Worm (Caenorhabditis elegans): ENCODE data around the gene him-8.

him-8 gene

DNA sequence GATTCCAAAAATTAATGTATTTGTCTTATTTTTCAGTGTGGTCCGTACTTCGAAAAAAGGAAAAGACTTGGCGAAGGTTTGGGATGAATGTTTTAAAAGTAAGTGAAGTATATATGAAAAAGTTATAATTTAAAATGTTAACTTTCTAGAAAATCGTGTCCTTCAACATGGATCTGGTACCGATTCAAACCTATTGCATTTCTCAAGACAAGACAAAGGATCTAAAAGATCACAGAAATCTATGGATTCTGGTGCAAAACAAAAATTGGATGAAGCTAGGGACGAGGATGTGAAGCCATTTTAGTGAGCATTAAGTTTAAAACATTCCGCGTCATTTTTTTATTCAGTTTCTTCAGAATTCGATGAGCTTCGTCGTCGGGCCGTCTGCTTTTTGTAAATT lies 6.8 kb upstream of the him-8 start, which contains the start of gene zim-2:
TSS of gene zim-2 (plus strand) at position 301 of the 400 bp plus-strand sequence.
- TF ChIP-seq syd-9 (tag; optimal IDR thresholded peaks at IDR 0.05) (no peak), ceh-9 (tag; optimal IDR thresholded peaks at IDR 0.05) (no peak), pag-3 (tag; optimal IDR thresholded peaks at IDR 0.05; ENCODE audit: borderline replicate concordance) (no peak), hlh-15 (tag; optimal IDR thresholded peaks at IDR 0.05) (no peak), unc-3 (GFP tag; conservative IDR thresholded peaks at IDR 0.05) (no peak), unc-3 (tag; optimal IDR thresholded peaks at IDR 0.05) (no peak), nfya-1 (tag; optimal IDR thresholded peaks at IDR 0.05) (no peak), unc-55 (GFP tag; optimal IDR thresholded peaks at IDR 0.05) (no peak), elt-2 (tag; optimal IDR thresholded peaks at IDR 0.05) (no peak)

DNA sequence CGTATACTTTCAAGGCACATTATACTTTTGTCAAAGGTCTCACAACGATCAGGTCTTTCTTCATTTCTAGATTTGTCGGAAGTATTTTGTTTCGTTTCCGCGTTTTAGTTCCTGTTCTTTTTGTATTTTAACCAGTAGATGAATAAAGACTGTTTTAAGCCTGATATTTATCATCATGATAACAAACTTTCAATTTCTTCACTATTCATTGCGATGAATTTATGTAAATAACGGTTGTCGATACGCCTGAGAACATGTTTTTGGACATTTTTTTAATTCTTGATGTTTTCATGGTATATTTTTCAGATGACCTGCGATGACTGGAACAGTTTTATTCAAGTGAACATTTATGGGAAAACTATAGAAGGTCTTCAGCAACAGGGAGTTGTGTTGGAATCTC lies 3.3 kb upstream of the him-8 start, which contains the start of gene zim-3:
TSS of gene zim-3 (plus strand) at position 301 of the 400 bp plus-strand sequence.
- TF ChIP-seq zip-5 (tag; optimal IDR thresholded peaks at IDR 0.05) (no peak), dve-1 (tag; optimal IDR thresholded peaks at IDR 0.05) (no peak), ceh-14 (tag; optimal IDR thresholded peaks at IDR 0.05) (no peak), T23F11.4 (GFP tag; optimal IDR thresholded peaks at IDR 0.05) (no peak), unc-42 (tag; optimal IDR thresholded peaks at IDR 0.05) (no peak), lin-11 (tag; optimal IDR thresholded peaks at IDR 0.05) (no peak), pha-4 (tag; optimal IDR thresholded peaks at IDR 0.05) (no peak), C38D4.7 (GFP tag; optimal IDR thresholded peaks at IDR 0.05) (no peak), unc-55 (GFP tag; optimal IDR thresholded peaks at IDR 0.05) (no peak), ama-1 (optimal IDR thresholded peaks at IDR 0.05) (no peak), ceh-24 (tag; optimal IDR thresholded peaks at IDR 0.05) (no peak), fax-1 (tag; optimal IDR thresholded peaks at IDR 0.05) (no peak), syd-9 (tag; optimal IDR thresholded peaks at IDR 0.05) (no peak), ceh-9 (tag; optimal IDR thresholded peaks at IDR 0.05) (no peak), elt-2 (tag; optimal IDR thresholded peaks at IDR 0.05) (no peak)

DNA sequence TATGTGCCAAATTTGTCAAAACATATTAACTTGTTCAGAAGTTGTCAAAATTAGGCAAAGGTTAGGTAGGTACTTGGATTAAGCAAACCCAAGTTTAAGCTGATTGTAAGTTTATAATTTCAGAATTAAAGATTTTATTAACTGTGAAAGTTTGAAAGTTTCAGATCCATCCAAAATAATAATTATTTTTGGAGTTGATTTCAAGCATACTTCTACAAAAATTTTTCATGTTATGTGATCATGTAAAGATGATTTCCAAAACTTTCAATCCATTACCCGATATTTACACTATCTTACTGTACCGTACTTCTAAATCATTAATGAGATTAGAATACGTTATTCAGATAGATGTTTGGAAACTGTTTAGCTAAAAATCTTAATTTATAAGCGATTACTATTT lies 2.9 kb downstream of the him-8 start:
- no peak for TF ChIP-seq hlh-30 (tag; optimal IDR thresholded peaks at IDR 0.05; ENCODE audit: insufficient read depth)
- TF ChIP-seq pros-1 (tag; optimal IDR thresholded peaks at IDR 0.05): no peak
- TF ChIP-seq ztf-16 (tag; optimal IDR thresholded peaks at IDR 0.05): no peak

DNA sequence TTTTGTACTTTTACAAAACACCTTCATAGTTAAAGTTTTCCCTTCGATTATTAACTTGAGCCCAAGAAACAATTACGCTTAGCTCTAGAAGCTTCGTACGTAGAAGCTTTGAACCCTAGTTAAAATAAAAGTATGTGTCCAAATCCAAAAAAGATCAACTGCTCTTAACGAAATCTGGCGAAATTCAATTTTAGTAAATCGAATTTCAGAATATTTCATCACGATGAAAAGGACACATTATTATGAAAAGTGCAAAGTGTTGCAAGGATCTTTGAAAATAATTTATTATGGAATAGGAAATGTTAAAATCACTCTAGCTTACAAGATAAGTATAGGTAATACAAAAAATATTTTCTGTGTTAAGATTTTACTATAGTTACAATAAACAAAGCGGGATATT lies 3.6 kb downstream of the him-8 start:
- peak; percentile 10 for TF ChIP-seq unc-42 (tag; optimal IDR thresholded peaks at IDR 0.05)
- no peak for TF ChIP-seq ceh-18 (tag; optimal IDR thresholded peaks at IDR 0.05)
- TF ChIP-seq fkh-10 (GFP tag; optimal IDR thresholded peaks at IDR 0.05): no peak
- no peak for TF ChIP-seq fkh-6 (tag; optimal IDR thresholded peaks at IDR 0.05)
- TF ChIP-seq ceh-48 (tag; optimal IDR thresholded peaks at IDR 0.05): no peak
- no peak for TF ChIP-seq pha-2 (tag; optimal IDR thresholded peaks at IDR 0.05)
- TF ChIP-seq zip-5 (tag; optimal IDR thresholded peaks at IDR 0.05): no peak
- TF ChIP-seq hlh-6 (tag; optimal IDR thresholded peaks at IDR 0.05): no peak
- no peak for TF ChIP-seq ceh-34 (tag; optimal IDR thresholded peaks at IDR 0.05)

DNA sequence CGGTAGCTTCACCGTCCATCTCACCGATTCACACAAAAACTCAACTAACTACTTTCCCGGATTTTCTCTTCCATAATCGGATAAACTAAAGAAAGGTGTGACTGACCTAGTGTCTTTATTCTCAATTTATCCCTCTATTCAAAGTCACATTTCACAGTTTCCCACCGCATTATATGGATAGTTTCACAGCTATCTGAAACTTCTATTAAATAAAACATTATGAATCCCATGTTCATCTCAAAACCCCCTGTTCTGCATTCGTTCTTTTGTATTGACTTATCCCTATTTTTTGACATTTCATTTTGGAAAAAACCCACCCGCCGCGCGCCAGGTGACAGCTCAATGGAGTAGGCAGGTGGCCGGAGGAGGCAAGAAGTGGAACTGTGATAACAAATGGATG lies 6.1 kb downstream of the him-8 start:
- no peak for TF ChIP-seq ahr-1 (tag; optimal IDR thresholded peaks at IDR 0.05)
- TF ChIP-seq elt-4 (tag; optimal IDR thresholded peaks at IDR 0.05): no peak
- TF ChIP-seq K09A11.1 (tag; optimal IDR thresholded peaks at IDR 0.05; ENCODE audit: insufficient read depth): no peak
- TF ChIP-seq eyg-1 (tag; optimal IDR thresholded peaks at IDR 0.05): no peak
- TF ChIP-seq ceh-9 (tag; optimal IDR thresholded peaks at IDR 0.05): no peak
- no peak for TF ChIP-seq sox-2 (GFP tag; IDR thresholded peaks at IDR 0.05)
- TF ChIP-seq pha-2 (tag; optimal IDR thresholded peaks at IDR 0.05): no peak
- TF ChIP-seq ceh-14 (tag; optimal IDR thresholded peaks at IDR 0.05): no peak
- no peak for TF ChIP-seq ceh-18 (tag; optimal IDR thresholded peaks at IDR 0.05)
- no peak for TF ChIP-seq lim-6 (tag; optimal IDR thresholded peaks at IDR 0.05)
- no peak for TF ChIP-seq hlh-6 (tag; optimal IDR thresholded peaks at IDR 0.05)
- TF ChIP-seq K02D7.2 (tag; optimal IDR thresholded peaks at IDR 0.05): no peak
- no peak for TF ChIP-seq elt-2 (tag; optimal IDR thresholded peaks at IDR 0.05)
- TF ChIP-seq fax-1 (tag; optimal IDR thresholded peaks at IDR 0.05): no peak
- no peak for TF ChIP-seq lin-11 (tag; optimal IDR thresholded peaks at IDR 0.05)
- no peak for TF ChIP-seq hlh-30 (tag; optimal IDR thresholded peaks at IDR 0.05; ENCODE audit: insufficient read depth)
- no peak for TF ChIP-seq zip-5 (tag; optimal IDR thresholded peaks at IDR 0.05)
- TF ChIP-seq ceh-48 (tag; optimal IDR thresholded peaks at IDR 0.05): no peak
- TF ChIP-seq C38D4.7 (GFP tag; optimal IDR thresholded peaks at IDR 0.05): no peak
- no peak for TF ChIP-seq fkh-10 (GFP tag; optimal IDR thresholded peaks at IDR 0.05)
